Worm (Caenorhabditis elegans) whole organism, mixed stage, embryonic: ENCODE results near the gene B0284.3.

ENCODE experiments used
- ces-1 ChIP-seq: fragments of 150-350 bp; optimal IDR thresholded peaks from 2 replicates; lab custom pipeline; 2014; ENCODE audit warnings: missing biosample characterization, missing genetic modification reagents, missing genetic modification characterization
- nhr-28 ChIP-seq: fragments of 150-350 bp; optimal IDR thresholded peaks from 2 replicates; lab custom pipeline; 2014; ENCODE audit warnings: missing biosample characterization, missing genetic modification characterization
- nhr-76 ChIP-seq: sonication (generic microtip); optimal IDR thresholded peaks from 2 replicates; lab custom pipeline; 2017; ENCODE audit warnings: missing biosample characterization, missing genetic modification characterization
- pha-4 ChIP-seq: fragments of 150-350 bp; optimal IDR thresholded peaks from 2 replicates; lab custom pipeline; 2018; ENCODE audit warnings: missing biosample characterization, missing genetic modification reagents, missing genetic modification characterization
- snpc-4 ChIP-seq: fragments of 150-350 bp; optimal IDR thresholded peaks from 2 replicates; lab custom pipeline; 2014; ENCODE audit warnings: missing biosample characterization, missing genetic modification characterization
- unc-39 ChIP-seq: fragments of 150-350 bp; optimal IDR thresholded peaks from 2 replicates; lab custom pipeline; 2014; ENCODE audit warnings: missing biosample characterization, missing genetic modification characterization
- unc-62 ChIP-seq: fragments of 150-350 bp; optimal IDR thresholded peaks from 2 replicates; lab custom pipeline; 2014; ENCODE audit warnings: missing biosample characterization, missing genetic modification reagents, missing genetic modification characterization

DNA sequence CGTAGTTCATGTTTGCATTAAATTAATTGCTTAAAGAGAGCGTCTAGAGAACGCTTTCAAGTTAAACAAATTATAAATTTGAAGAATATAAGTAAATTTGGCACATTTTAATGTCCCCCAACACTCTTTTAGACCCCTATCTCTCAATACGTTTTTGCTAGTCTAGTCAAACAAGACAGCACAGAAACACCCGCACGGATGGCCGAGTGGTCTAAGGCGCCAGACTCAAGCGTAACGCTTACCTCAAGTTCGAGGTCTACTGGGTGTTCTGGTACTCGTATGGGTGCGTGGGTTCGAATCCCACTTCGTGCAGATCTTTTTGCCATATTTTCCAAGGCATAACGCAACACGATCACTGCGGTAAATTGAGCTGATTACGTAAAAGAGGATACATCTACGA, 17.3 kb downstream of the B0284.3 start:
- TF ChIP-seq unc-39 (tag; lab: Kevin White, UChicago) (no peak), unc-62 (no peak), nhr-76 (tag; lab: Kevin White, UChicago) (no peak), pha-4 (tag; lab: Kevin White, UChicago) (no peak), nhr-28 (no peak), snpc-4 (tag; lab: Kevin White, UChicago) (no peak), ces-1 (GFP tag; lab: Kevin White, UChicago) (no peak)
